Worm (Caenorhabditis elegans) whole organism, late embryonic: ENCODE results near the gene alh-12.
"Not testable (repeated sequence)": the region's sequence is repeated elsewhere in the genome, so short reads cannot be mapped to it uniquely, and the experiment has no call there.

Source experiments
- C08G9.2 ChIP-seq: sonication (generic microtip); optimal IDR thresholded peaks from 2 replicates; lab custom pipeline; 2016; ENCODE audit warnings: mild to moderate bottlenecking, missing genetic modification characterization, moderate library complexity, missing compliant biosample characterization
- C38D4.7 ChIP-seq: fragments of 200-800 bp; sonication (Bioruptor generic); optimal IDR thresholded peaks from 2 replicates; lab custom pipeline; 2018; ENCODE audit warnings: mild to moderate bottlenecking, missing genetic modification characterization, moderate library complexity, missing compliant biosample characterization
- T23F11.4 ChIP-seq: fragments of 200-800 bp; sonication (Bioruptor generic); optimal IDR thresholded peaks from 2 replicates; lab custom pipeline; 2018; ENCODE audit warnings: mild to moderate bottlenecking, missing genetic modification characterization, missing compliant biosample characterization
- Y22D7AL.16 ChIP-seq: sonication (generic microtip); optimal IDR thresholded peaks from 2 replicates; lab custom pipeline; 2016; ENCODE audit warnings: missing genetic modification characterization, missing compliant biosample characterization
- ceh-18 ChIP-seq: sonication (generic microtip); optimal IDR thresholded peaks from 2 replicates; lab custom pipeline; 2016; ENCODE audit warnings: missing genetic modification characterization, missing compliant biosample characterization
- ceh-22 ChIP-seq: sonication (generic microtip); optimal IDR thresholded peaks from 2 replicates; lab custom pipeline; 2017; ENCODE audit warnings: missing biosample characterization, missing genetic modification characterization
- ceh-31 ChIP-seq: sonication (generic microtip); optimal IDR thresholded peaks from 2 replicates; lab custom pipeline; 2016; ENCODE audit warnings: missing genetic modification characterization, missing compliant biosample characterization
- ceh-45 ChIP-seq: fragments of 200-800 bp; sonication (Bioruptor generic); IDR thresholded peaks from 2 replicates; pipeline ENCODE4 v1.3.6; 2022; ENCODE audit warnings: missing genetic modification reagents, missing genetic modification characterization, missing compliant biosample characterization
- ceh-6 ChIP-seq: fragments of 200-800 bp; sonication (Bioruptor generic); optimal IDR thresholded peaks from 2 replicates; lab custom pipeline; 2018; ENCODE audit warnings: mild to moderate bottlenecking, missing genetic modification characterization, missing compliant biosample characterization
- ceh-9 ChIP-seq: sonication (generic microtip); optimal IDR thresholded peaks from 2 replicates; lab custom pipeline; 2016; ENCODE audit warnings: mild to moderate bottlenecking, missing genetic modification characterization, inconsistent platforms, missing compliant biosample characterization
- che-1 ChIP-seq: sonication (generic microtip); optimal IDR thresholded peaks from 2 replicates; lab custom pipeline; 2016; ENCODE audit warnings: mild to moderate bottlenecking, missing genetic modification characterization, missing compliant biosample characterization
- elt-4 ChIP-seq: sonication (generic microtip); optimal IDR thresholded peaks from 2 replicates; lab custom pipeline; 2016; ENCODE audit warnings: missing genetic modification characterization, missing compliant biosample characterization
- ets-4 ChIP-seq: sonication (generic microtip); optimal IDR thresholded peaks from 2 replicates; lab custom pipeline; 2016; ENCODE audit warnings: missing genetic modification characterization, missing compliant biosample characterization
- eyg-1 ChIP-seq: sonication (generic microtip); optimal IDR thresholded peaks from 2 replicates; lab custom pipeline; 2016; ENCODE audit warnings: missing genotype, missing genetic modification characterization, missing compliant biosample characterization
- fkh-10 ChIP-seq: fragments of 150-350 bp; optimal IDR thresholded peaks from 2 replicates; lab custom pipeline; 2014; ENCODE audit warnings: missing biosample characterization, missing genetic modification reagents, missing genetic modification characterization
- fkh-6 ChIP-seq: sonication (generic microtip); optimal IDR thresholded peaks from 2 replicates; lab custom pipeline; 2016; ENCODE audit warnings: missing genetic modification characterization, missing compliant biosample characterization
- hlh-15 ChIP-seq: sonication (generic microtip); optimal IDR thresholded peaks from 2 replicates; lab custom pipeline; 2016; ENCODE audit warnings: missing genetic modification characterization, missing compliant biosample characterization
- hlh-30 ChIP-seq: sonication (generic microtip); optimal IDR thresholded peaks from 2 replicates; lab custom pipeline; 2017; ENCODE audit warnings: antibody characterized with exemption, missing genetic modification characterization, missing compliant biosample characterization; ENCODE audit not compliant: insufficient read depth
- hlh-6 ChIP-seq: sonication (generic microtip); optimal IDR thresholded peaks from 2 replicates; lab custom pipeline; 2016; ENCODE audit warnings: missing genotype, missing genetic modification characterization, missing compliant biosample characterization
- hlh-8 ChIP-seq: sonication (generic microtip); optimal IDR thresholded peaks from 2 replicates; lab custom pipeline; 2016; ENCODE audit warnings: missing genotype, missing genetic modification characterization, missing compliant biosample characterization
- lim-6 ChIP-seq: sonication (generic microtip); optimal IDR thresholded peaks from 2 replicates; lab custom pipeline; 2016; ENCODE audit warnings: missing genetic modification characterization, missing compliant biosample characterization
- lin-11 ChIP-seq: fragments of 200-800 bp; sonication (Bioruptor generic); optimal IDR thresholded peaks from 2 replicates; lab custom pipeline; 2018; ENCODE audit warnings: mild to moderate bottlenecking, missing genetic modification characterization, missing compliant biosample characterization
- nfya-1 ChIP-seq: sonication (generic microtip); optimal IDR thresholded peaks from 2 replicates; lab custom pipeline; 2017; ENCODE audit warnings: missing genetic modification characterization, mild to moderate bottlenecking, missing compliant biosample characterization, antibody characterized with exemption, moderate library complexity
- odd-2 ChIP-seq: sonication (generic microtip); optimal IDR thresholded peaks from 2 replicates; lab custom pipeline; 2017; ENCODE audit warnings: antibody characterized with exemption, mild to moderate bottlenecking, missing genetic modification characterization, missing compliant biosample characterization
- pax-1 ChIP-seq: fragments of 150-350 bp; optimal IDR thresholded peaks from 2 replicates; lab custom pipeline; 2014; ENCODE audit warnings: missing biosample characterization, missing genetic modification characterization
- ref-2 ChIP-seq: sonication (generic microtip); optimal IDR thresholded peaks from 2 replicates; lab custom pipeline; 2016; ENCODE audit warnings: missing genetic modification characterization, missing compliant biosample characterization
- rnt-1 ChIP-seq: sonication (generic microtip); optimal IDR thresholded peaks from 2 replicates; lab custom pipeline; 2016; ENCODE audit warnings: missing genetic modification characterization, missing compliant biosample characterization
- sox-2 ChIP-seq: fragments of 200-800 bp; sonication (Bioruptor generic); IDR thresholded peaks from 2 replicates; pipeline ENCODE4 v1.3.6; 2022; ENCODE audit warnings: missing genetic modification reagents, missing genetic modification characterization, missing compliant biosample characterization
- sox-4 ChIP-seq: sonication (generic microtip); optimal IDR thresholded peaks from 2 replicates; lab custom pipeline; 2017; ENCODE audit warnings: mild to moderate bottlenecking, missing genetic modification characterization, inconsistent platforms, missing compliant biosample characterization
- ttx-3 ChIP-seq: sonication (generic microtip); optimal IDR thresholded peaks from 2 replicates; lab custom pipeline; 2016; ENCODE audit warnings: missing genetic modification reagents, missing genetic modification characterization, missing compliant biosample characterization
- unc-3 ChIP-seq, 2 experiments: fragments of 200-800 bp in 1 of 2; sonication (Bioruptor generic) in 1 of 2; sonication (generic microtip) in 1 of 2; conservative IDR thresholded peaks in 1 of 2; optimal IDR thresholded peaks in 1 of 2; 2 replicates each; pipeline versions ENCODE4 v1.3.6 to Lab custom; 2016 to 2022; ENCODE audit warnings: missing compliant biosample characterization in 2 of 2, missing genetic modification characterization in 2 of 2, missing genetic modification reagents in 1 of 2
- unc-42 ChIP-seq: sonication (generic microtip); optimal IDR thresholded peaks from 2 replicates; lab custom pipeline; 2016; ENCODE audit warnings: missing genotype, missing genetic modification characterization, missing compliant biosample characterization
- unc-86 ChIP-seq: sonication (generic microtip); optimal IDR thresholded peaks from 2 replicates; lab custom pipeline; 2016; ENCODE audit warnings: missing genetic modification characterization, missing compliant biosample characterization
- zip-5 ChIP-seq: sonication (generic microtip); optimal IDR thresholded peaks from 2 replicates; lab custom pipeline; 2016; ENCODE audit warnings: missing genetic modification characterization, missing compliant biosample characterization
- ztf-16 ChIP-seq: sonication (generic microtip); optimal IDR thresholded peaks from 2 replicates; lab custom pipeline; 2017; ENCODE audit warnings: missing genetic modification characterization, missing compliant biosample characterization

The alh-12 gene

DNA sequence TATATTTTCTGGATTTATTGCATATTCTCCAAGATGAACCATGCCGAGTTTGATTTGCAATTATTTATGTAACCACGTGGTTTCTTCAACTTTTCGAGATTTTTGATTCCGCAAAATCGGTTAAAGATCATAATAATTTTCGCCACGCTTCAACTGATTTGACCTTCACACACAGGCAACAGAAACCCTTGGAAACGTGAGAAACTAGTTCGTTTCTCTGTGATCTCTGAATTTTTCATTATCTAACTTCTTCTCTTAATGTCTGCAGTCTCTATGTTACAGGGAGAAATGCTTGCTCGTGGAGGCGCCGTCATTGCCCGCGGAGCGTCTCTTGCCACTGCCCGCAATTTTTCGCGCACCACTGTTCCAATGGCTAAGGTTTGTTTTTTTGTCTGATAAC lies 11.5 kb downstream of the alh-12 start, which contains the start of gene fum-1:
TSS of gene fum-1 (plus strand) at position 259 of the 400 bp plus-strand sequence.
- TF ChIP-seq zip-5 (tag; lab: Kevin White, UChicago) (no peak), nfya-1 (tag; lab: Kevin White, UChicago) (peak; percentile 31), ets-4 (tag; lab: Kevin White, UChicago) (no peak), ceh-18 (peak; percentile 12), hlh-15 (tag; lab: Kevin White, UChicago) (no peak), rnt-1 (peak; percentile 14), hlh-30 (peak; percentile 9)
- TF ChIP-seq, all 69 proteins: peak for 4

DNA sequence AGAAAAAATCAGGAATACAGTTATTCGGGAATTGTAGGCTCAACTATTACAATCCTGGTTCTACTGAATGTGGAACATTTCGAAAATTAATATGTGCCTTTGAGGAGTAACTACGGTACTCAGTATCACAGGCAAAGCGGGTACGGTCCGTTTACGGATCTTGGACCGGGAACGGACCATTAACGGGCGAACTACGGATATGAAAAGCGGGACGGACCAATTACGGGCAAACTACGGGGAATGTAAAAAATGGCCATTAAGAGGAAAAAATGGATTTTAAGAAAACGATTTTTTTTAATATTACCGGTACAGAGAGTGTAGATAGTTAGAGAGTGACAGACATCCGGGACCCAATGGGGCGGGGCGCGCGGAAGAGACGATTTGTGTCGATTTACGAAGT lies 15.1 kb downstream of the alh-12 start, which contains the start of gene H14A12.5:
TSS of gene H14A12.5 (minus strand) at position 101 of the 400 bp plus-strand sequence.
- not testable (repeated sequence) for TF ChIP-seq ceh-6 (GFP tag; lab: Kevin White, UChicago); ref-2 (tag; lab: Kevin White, UChicago); pax-1 (tag; lab: Kevin White, UChicago)

DNA sequence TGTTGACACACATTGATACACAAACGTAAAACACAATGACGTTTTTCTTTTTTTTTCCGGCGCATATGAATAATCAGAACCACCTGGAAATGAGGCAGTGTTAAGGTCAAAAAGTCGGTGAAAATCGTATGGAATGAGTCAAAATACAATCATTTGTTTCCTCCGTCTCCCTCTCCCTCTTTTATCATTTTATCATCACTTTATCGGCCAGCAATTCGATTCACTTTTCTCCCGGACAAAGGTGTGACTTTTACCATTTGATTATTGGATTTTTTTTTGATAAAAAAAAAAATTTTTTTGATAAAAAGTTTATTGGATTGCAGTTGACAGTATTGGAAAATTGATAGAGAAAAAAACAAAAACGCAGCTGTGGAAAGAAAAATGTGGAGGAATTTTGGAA lies 25.1 kb downstream of the alh-12 start:
- TF ChIP-seq lim-6 (tag; lab: Kevin White, UChicago), result no peak
- TF ChIP-seq C38D4.7, result no peak
- TF ChIP-seq sox-4 (tag; lab: Kevin White, UChicago), result no peak
- TF ChIP-seq ztf-16 (tag; lab: Kevin White, UChicago), result no peak
- no peak for TF ChIP-seq ets-4 (tag; lab: Kevin White, UChicago)

DNA sequence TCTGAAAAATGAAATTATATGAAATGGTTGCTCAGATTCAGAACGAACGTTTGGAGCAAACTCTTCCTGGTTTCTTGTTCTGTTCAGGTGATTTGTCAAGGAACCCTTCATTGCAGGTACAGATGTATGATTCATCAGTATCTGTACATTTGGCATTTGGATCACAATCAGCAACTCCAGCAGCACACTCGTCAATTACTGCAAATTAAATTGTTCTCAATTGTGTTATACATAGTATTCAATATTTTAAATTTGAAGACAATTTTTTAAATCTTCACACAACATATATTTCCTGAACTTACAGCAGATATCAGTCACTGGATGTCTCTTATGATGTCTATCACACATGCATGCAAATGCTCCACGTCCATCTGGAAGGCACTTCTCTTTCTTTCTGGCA lies 30.9 kb downstream of the alh-12 start:
- TF ChIP-seq C08G9.2 (tag; lab: Kevin White, UChicago) (no peak), che-1 (no peak), elt-4 (no peak), ceh-31 (no peak), eyg-1 (tag; lab: Kevin White, UChicago) (no peak), ttx-3 (tag; lab: Kevin White, UChicago) (no peak), fkh-10 (GFP tag; lab: Kevin White, UChicago) (no peak), ceh-45 (GFP tag; lab: Robert Waterston, UW) (no peak), Y22D7AL.16 (tag; lab: Kevin White, UChicago) (no peak), ceh-22 (tag; lab: Kevin White, UChicago) (no peak), fkh-6 (tag; lab: Kevin White, UChicago) (no peak), unc-3 (GFP tag; conservative IDR thresholded peaks at IDR 0.05; lab: Robert Waterston, UW) (no peak), unc-3 (tag; optimal IDR thresholded peaks at IDR 0.05; lab: Kevin White, UChicago) (no peak), zip-5 (tag; lab: Kevin White, UChicago) (no peak), hlh-8 (tag; lab: Kevin White, UChicago) (no peak), ceh-6 (GFP tag; lab: Kevin White, UChicago) (no peak), odd-2 (tag; lab: Kevin White, UChicago) (no peak), hlh-30 (no peak), ceh-9 (tag; lab: Kevin White, UChicago) (no peak), hlh-6 (tag; lab: Kevin White, UChicago) (no peak)

DNA sequence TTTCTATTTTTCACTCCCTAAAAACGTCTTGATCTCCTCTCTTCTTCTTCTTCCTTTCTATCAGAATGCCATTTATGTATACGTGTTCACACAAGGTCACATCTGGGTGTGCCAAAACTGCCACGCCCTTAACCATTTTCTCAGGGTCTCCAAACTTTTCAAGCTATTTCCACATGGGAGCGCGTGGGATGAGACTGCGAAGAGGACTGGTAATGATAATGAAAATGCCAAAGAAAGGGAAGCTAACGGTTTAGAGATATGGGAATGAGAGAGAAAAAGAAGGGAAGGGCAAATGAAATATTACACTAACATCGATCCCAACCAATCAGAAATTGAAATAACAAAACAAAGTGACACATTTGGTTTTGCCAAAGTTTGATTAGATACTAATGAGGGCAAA lies 34.4 kb downstream of the alh-12 start:
- no peak for TF ChIP-seq lin-11 (tag; lab: Kevin White, UChicago)
- no peak for TF ChIP-seq T23F11.4 (GFP tag; lab: Kevin White, UChicago)
- no peak for TF ChIP-seq unc-42 (tag; lab: Kevin White, UChicago)
- TF ChIP-seq sox-2, result no peak
- no peak for TF ChIP-seq ets-4 (tag; lab: Kevin White, UChicago)
- TF ChIP-seq unc-86 (tag; lab: Kevin White, UChicago), result no peak
